Worm (Caenorhabditis elegans) whole organism, young adult: Measurements from ENCODE around the gene sru-36.

Experiments used
- B0336.3 ChIP-seq: fragments of 200-800 bp; sonication (Bioruptor generic); IDR thresholded peaks from 2 replicates; pipeline ENCODE4 v1.3.6; 2022; ENCODE audit warnings: missing genetic modification characterization, missing compliant biosample characterization
- D2030.7 ChIP-seq: fragments of 200-800 bp; sonication (Bioruptor generic); IDR thresholded peaks from 2 replicates; pipeline ENCODE4 v1.3.6; 2022; ENCODE audit warnings: missing genetic modification reagents, missing genetic modification characterization, missing compliant biosample characterization
- dpl-1 ChIP-seq: fragments of 150-350 bp; optimal IDR thresholded peaks from 2 replicates; lab custom pipeline; 2014; ENCODE audit warnings: missing biosample characterization, missing genetic modification reagents, missing genetic modification characterization
- fkh-3 ChIP-seq: sonication (generic microtip); optimal IDR thresholded peaks from 2 replicates; lab custom pipeline; 2016; ENCODE audit warnings: mild to moderate bottlenecking, missing genetic modification characterization, missing compliant biosample characterization
- nfyb-1 ChIP-seq: fragments of 200-800 bp; sonication (Bioruptor generic); IDR thresholded peaks from 2 replicates; pipeline ENCODE4 v1.3.6; 2022; ENCODE audit warnings: missing genetic modification reagents, missing genetic modification characterization, missing compliant biosample characterization
- snpc-3.4 ChIP-seq: sonication (generic microtip); optimal IDR thresholded peaks from 2 replicates; lab custom pipeline; 2017; ENCODE audit warnings: missing genetic modification characterization, mild to moderate bottlenecking, missing compliant biosample characterization, antibody characterized with exemption, moderate library complexity, missing genotype, missing genetic modification reagents

DNA sequence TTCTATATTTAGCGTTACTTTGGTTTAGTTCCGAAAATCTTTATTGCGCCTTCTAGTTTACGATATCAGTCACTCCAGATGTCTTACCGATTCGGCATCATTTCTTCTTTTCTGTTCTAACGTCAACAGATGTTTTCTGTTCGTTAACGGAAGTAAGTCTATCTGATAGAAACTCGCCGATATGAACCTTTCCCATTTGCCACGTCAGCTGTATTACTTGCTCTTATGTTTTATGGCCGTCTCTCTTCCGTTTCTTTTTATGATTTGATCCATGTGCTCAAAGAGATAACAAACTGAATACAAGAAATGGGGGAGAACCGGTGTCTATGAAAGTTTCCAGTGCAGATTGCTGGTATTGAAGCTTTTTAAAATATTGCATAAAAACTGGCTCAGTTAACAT, 37.9 kb downstream of the sru-36 start, which contains the start of gene srab-26:
- TF ChIP-seq nfyb-1 (GFP tag; lab: Robert Waterston, UW) (no peak), snpc-3.4 (tag; lab: Kevin White, UChicago) (no peak), D2030.7 (GFP tag; lab: Robert Waterston, UW) (no peak), fkh-3 (no peak), dpl-1 (GFP tag; lab: Kevin White, UChicago) (no peak), B0336.3 (GFP tag; lab: Robert Waterston, UW) (no peak)
